Worm (Caenorhabditis elegans): ENCODE data around the gene C15H9.3.

DNA sequence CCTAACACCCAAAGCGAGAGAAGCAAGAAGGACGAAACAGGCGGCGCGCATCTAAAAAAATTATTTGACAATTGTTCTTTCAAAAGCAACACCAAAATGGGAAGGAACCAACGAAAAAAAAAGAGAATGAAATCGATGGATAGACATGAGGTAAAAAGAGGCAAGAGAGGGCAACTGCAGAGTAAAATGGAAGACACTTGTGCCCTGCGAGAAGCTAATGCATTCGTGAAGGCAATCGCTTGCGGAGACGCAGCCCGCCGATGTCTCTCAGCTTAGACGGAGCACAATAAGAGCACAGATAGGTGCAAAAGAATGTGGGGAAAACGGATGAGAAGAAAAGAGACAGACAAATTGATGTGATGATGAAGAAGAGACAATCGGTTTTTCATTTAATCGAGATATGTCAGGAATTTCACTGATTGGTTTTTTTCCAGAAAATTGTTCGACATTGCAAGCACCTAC, 12.7 kb downstream of the C15H9.3 start, which contains the start of gene C15H9.9:
- TF ChIP-seq mab-5 (tag; optimal IDR thresholded peaks at IDR 0.05) (no peak), snpc-4 (tag; optimal IDR thresholded peaks at IDR 0.05) (no peak), nhr-12 (tag; optimal IDR thresholded peaks at IDR 0.05) (no peak), nhr-28 (tag; optimal IDR thresholded peaks at IDR 0.05) (no peak), lin-13 (tag; optimal IDR thresholded peaks at IDR 0.05) (no peak), unc-39 (tag; optimal IDR thresholded peaks at IDR 0.05) (no peak)

Data from whole organism, mixed stage, embryonic.